Worm (Caenorhabditis elegans): Measurements from ENCODE around the gene T16G1.3.
"Not testable (repeated sequence)": the region's sequence is repeated elsewhere in the genome, so short reads cannot be mapped to it uniquely, and the experiment has no call there.

The T16G1.3 gene

ce11 chrV:12944229-12944628 lies at the start of gene T16G1.3:
T16G1.3 (minus strand) TSS chrV:12944329.
- no peak for TF ChIP-seq unc-62 (GFP tag; optimal IDR thresholded peaks at IDR 0.05)

ce11 chrV:12992891-12993290 lies 48.8 kb upstream of the T16G1.3 start, which contains the start of the genes F15B9.11 and dsl-7:
F15B9.11 (minus strand) TSS chrV:12992895.
dsl-7 (plus strand) TSS chrV:12993150.
- no peak for TF ChIP-seq unc-62 (GFP tag; optimal IDR thresholded peaks at IDR 0.05)

- no peak for TF ChIP-seq unc-62 (GFP tag; optimal IDR thresholded peaks at IDR 0.05)
Observed at ce11 chrV:12988256-12988655, 44.1 kb upstream of the T16G1.3 start, which contains the start of gene F15B9.8. F15B9.8 (plus strand) TSS chrV:12988556.

ce11 chrV:12987061-12987460 lies 42.9 kb upstream of the T16G1.3 start, which contains the start of gene shw-3:
shw-3 (minus strand) TSS chrV:12987161.
- TF ChIP-seq unc-62 (GFP tag; optimal IDR thresholded peaks at IDR 0.05) = no peak

- no peak for TF ChIP-seq unc-62 (GFP tag; optimal IDR thresholded peaks at IDR 0.05)
Observed at ce11 chrV:12974047-12974446, 29.9 kb upstream of the T16G1.3 start.

- no peak for TF ChIP-seq unc-62 (GFP tag; optimal IDR thresholded peaks at IDR 0.05)
Observed at ce11 chrV:12970575-12971160, 26.5 kb upstream of the T16G1.3 start, which contains the start of gene pnn-1. pnn-1 (plus strand) TSS chrV:12971110.

ce11 chrV:12968555-12968954 lies 24.4 kb upstream of the T16G1.3 start, which contains the start of gene lin-46:
lin-46 (plus strand) TSS chrV:12968855.
- TF ChIP-seq unc-62 (GFP tag; optimal IDR thresholded peaks at IDR 0.05) = no peak

ce11 chrV:12967925-12968327 lies 23.8 kb upstream of the T16G1.3 start, which contains the start of gene R186.8:
R186.8 (minus strand) TSS chrV:12967982.
- not testable (repeated sequence) for TF ChIP-seq unc-62 (GFP tag; optimal IDR thresholded peaks at IDR 0.05)

- no peak for TF ChIP-seq unc-62 (GFP tag; optimal IDR thresholded peaks at IDR 0.05)
Observed at ce11 chrV:12967110-12967509, 23.0 kb upstream of the T16G1.3 start, which contains the start of gene R186.3. R186.3 (minus strand) TSS chrV:12967210.

ce11 chrV:12964076-12964475 lies 19.9 kb upstream of the T16G1.3 start, which contains the start of gene srd-35:
srd-35 (plus strand) TSS chrV:12964376.
- no peak for TF ChIP-seq unc-62 (GFP tag; optimal IDR thresholded peaks at IDR 0.05)

ce11 chrV:12963192-12963591 lies 19.1 kb upstream of the T16G1.3 start, which contains the start of gene hrg-9:
hrg-9 (minus strand) TSS chrV:12963343.
- no peak for TF ChIP-seq unc-62 (GFP tag; optimal IDR thresholded peaks at IDR 0.05)

ce11 chrV:12961085-12961560 lies 17.0 kb upstream of the T16G1.3 start, which contains the start of gene mpst-7:
mpst-7 (minus strand) TSS chrV:12961135.
- no peak for TF ChIP-seq unc-62 (GFP tag; optimal IDR thresholded peaks at IDR 0.05)

ce11 chrV:12954261-12954660 lies 10.1 kb upstream of the T16G1.3 start:
- TF ChIP-seq unc-62 (GFP tag; optimal IDR thresholded peaks at IDR 0.05) = no peak

- no peak for TF ChIP-seq unc-62 (GFP tag; optimal IDR thresholded peaks at IDR 0.05)
Observed at ce11 chrV:12953702-12954101, 9.6 kb upstream of the T16G1.3 start, which contains the start of gene eif-3.K. eif-3.K (plus strand) TSS chrV:12954002.

ce11 chrV:12952287-12952686 lies 8.2 kb upstream of the T16G1.3 start, which contains the start of gene pqn-68:
pqn-68 (plus strand) TSS chrV:12952636.
- no peak for TF ChIP-seq unc-62 (GFP tag; optimal IDR thresholded peaks at IDR 0.05)

- TF ChIP-seq unc-62 (GFP tag; optimal IDR thresholded peaks at IDR 0.05) = no peak
Observed at ce11 chrV:12950812-12951528, 6.8 kb upstream of the T16G1.3 start, which contains the start of the genes T16G1.9 and T16G1.18. T16G1.9 (minus strand) TSS chrV:12950862. T16G1.18 (plus strand) TSS chrV:12951304.

Measured in whole organism, dauer.